Fruit fly (Drosophila melanogaster) whole organism, embryonic: ENCODE results near the gene CG5390.

ENCODE experiments used
- Bdp1 ChIP-seq: fragments of 200-800 bp; sonication (Bioruptor generic); optimal IDR thresholded peaks from 3 replicates; lab custom pipeline; 2016; ENCODE audit warnings: missing biosample characterization, missing genetic modification characterization
- CG1233 ChIP-seq: fragments of 200-800 bp; sonication (Bioruptor generic); optimal IDR thresholded peaks from 4 replicates; lab custom pipeline; 2018; ENCODE audit warnings: missing biosample characterization, mild to moderate bottlenecking, missing genetic modification characterization
- CG12769 ChIP-seq: fragments of 200-800 bp; sonication (Bioruptor generic); optimal IDR thresholded peaks from 2 replicates; lab custom pipeline; 2019; ENCODE audit warnings: missing biosample characterization, mild to moderate bottlenecking, missing genetic modification characterization, moderate library complexity
- CG15696 ChIP-seq: fragments of 200-800 bp; sonication (Bioruptor generic); optimal IDR thresholded peaks from 2 replicates; lab custom pipeline; 2019; ENCODE audit warnings: missing biosample characterization, mild to moderate bottlenecking, missing genetic modification characterization, moderate library complexity
- CG1603 ChIP-seq: fragments of 200-800 bp; sonication (Bioruptor generic); optimal IDR thresholded peaks from 2 replicates; lab custom pipeline; 2019; ENCODE audit warnings: missing biosample characterization, mild to moderate bottlenecking, missing genetic modification characterization, moderate library complexity
- CG17359 ChIP-seq: fragments of 200-800 bp; sonication (Bioruptor generic); optimal IDR thresholded peaks from 3 replicates; lab custom pipeline; 2018; ENCODE audit warnings: missing biosample characterization, mild to moderate bottlenecking, missing genetic modification characterization, moderate library complexity
- CG18764 ChIP-seq: fragments of 200-800 bp; sonication (Bioruptor generic); optimal IDR thresholded peaks from 3 replicates; lab custom pipeline; 2016; ENCODE audit warnings: missing biosample characterization, missing genetic modification characterization
- CG2678 ChIP-seq: fragments of 200-800 bp; sonication (Bioruptor generic); optimal IDR thresholded peaks from 3 replicates; lab custom pipeline; 2019; ENCODE audit warnings: missing biosample characterization, mild to moderate bottlenecking, missing genetic modification characterization, moderate library complexity
- CG2712 ChIP-seq: fragments of 200-800 bp; optimal IDR thresholded peaks from 3 replicates; lab custom pipeline; 2019; ENCODE audit warnings: missing biosample characterization, mild to moderate bottlenecking, missing genetic modification characterization, moderate library complexity
- CG2875 ChIP-seq: fragments of 200-800 bp; sonication (Bioruptor generic); optimal IDR thresholded peaks from 2 replicates; lab custom pipeline; 2017; ENCODE audit warnings: missing biosample characterization, mild to moderate bottlenecking, missing genetic modification characterization, missing genetic modification reagents
- CG32767 ChIP-seq: fragments of 200-800 bp; sonication (Bioruptor generic); IDR thresholded peaks from 2 replicates; pipeline ENCODE4 v1.3.6; 2022; ENCODE audit warnings: missing biosample characterization, missing genetic modification characterization
- CG3281 ChIP-seq: fragments of 200-800 bp; sonication (Bioruptor generic); optimal IDR thresholded peaks from 3 replicates; lab custom pipeline; 2017; ENCODE audit warnings: missing biosample characterization, mild to moderate bottlenecking, missing genetic modification characterization
- CG3847 ChIP-seq: fragments of 200-800 bp; sonication (Bioruptor generic); IDR thresholded peaks from 2 replicates; pipeline ENCODE4 v1.3.6; 2022; ENCODE audit warnings: missing biosample characterization, missing genetic modification characterization
- CG4282 ChIP-seq: fragments of 200-800 bp; sonication (Bioruptor generic); optimal IDR thresholded peaks from 2 replicates; lab custom pipeline; 2016; ENCODE audit warnings: missing biosample characterization, missing genetic modification characterization
- CG4617 ChIP-seq: fragments of 200-800 bp; sonication (Bioruptor generic); optimal IDR thresholded peaks from 3 replicates; lab custom pipeline; 2016; ENCODE audit warnings: missing biosample characterization, missing genetic modification characterization, borderline replicate concordance
- CG6254 ChIP-seq: fragments of 200-800 bp; sonication (Bioruptor generic); optimal IDR thresholded peaks from 3 replicates; lab custom pipeline; 2017; ENCODE audit warnings: mild to moderate bottlenecking, missing biosample characterization, missing genetic modification reagents, missing genetic modification characterization
- CG8359 ChIP-seq: fragments of 200-800 bp; sonication (Bioruptor generic); optimal IDR thresholded peaks from 2 replicates; lab custom pipeline; 2017; ENCODE audit warnings: missing biosample characterization, mild to moderate bottlenecking, missing genetic modification characterization, borderline replicate concordance
- CG9817 ChIP-seq: fragments of 200-800 bp; sonication (Bioruptor generic); optimal IDR thresholded peaks from 2 replicates; lab custom pipeline; 2018; ENCODE audit warnings: missing biosample characterization, mild to moderate bottlenecking, missing genetic modification characterization, moderate library complexity
- Dfd ChIP-seq, 2 experiments: fragments of >200 bp; optimal IDR thresholded peaks; 2 replicates each; lab custom pipeline; 2017; ENCODE audit warnings: missing biosample characterization in 2 of 2, missing genetic modification characterization in 2 of 2
- Doc3 ChIP-seq: fragments of 200-800 bp; sonication (Bioruptor generic); IDR thresholded peaks from 3 replicates; pipeline ENCODE4 v1.3.6; 2022; ENCODE audit warnings: missing biosample characterization, missing genetic modification characterization; ENCODE audit not compliant: partially characterized antibody
- Fer1 ChIP-seq: fragments of 200-800 bp; sonication (Bioruptor generic); optimal IDR thresholded peaks from 2 replicates; lab custom pipeline; 2017; ENCODE audit warnings: missing biosample characterization, mild to moderate bottlenecking, missing genetic modification characterization
- Gsc ChIP-seq: fragments of 200-800 bp; sonication (Bioruptor generic); IDR thresholded peaks from 2 replicates; pipeline ENCODE4 v1.3.6; 2022; ENCODE audit warnings: missing biosample characterization, missing genetic modification characterization
- Lhr ChIP-seq: fragments of 200-800 bp; sonication (Bioruptor generic); optimal IDR thresholded peaks from 3 replicates; lab custom pipeline; 2017; ENCODE audit warnings: mild to moderate bottlenecking, missing biosample characterization, missing genetic modification reagents, missing genetic modification characterization
- MTF-1 ChIP-seq: fragments of 200-800 bp; sonication (Bioruptor generic); optimal IDR thresholded peaks from 2 replicates; lab custom pipeline; 2018; ENCODE audit warnings: missing biosample characterization, mild to moderate bottlenecking, missing genetic modification characterization, borderline replicate concordance
- NFAT ChIP-seq: fragments of 200-800 bp; sonication (Bioruptor generic); IDR thresholded peaks from 2 replicates; pipeline ENCODE4 v1.3.6; 2022; ENCODE audit warnings: missing biosample characterization, missing genetic modification characterization
- Nf-YA ChIP-seq: fragments of 200-800 bp; sonication (Bioruptor generic); IDR thresholded peaks from 2 replicates; pipeline ENCODE4 v1.3.6; 2022; ENCODE audit warnings: missing biosample characterization, missing genetic modification characterization
- Rx ChIP-seq: fragments of 200-800 bp; sonication (Bioruptor generic); IDR thresholded peaks from 2 replicates; pipeline ENCODE4 v1.3.6; 2022; ENCODE audit warnings: missing biosample characterization, missing genetic modification characterization
- Sin3A ChIP-seq: fragments of >200 bp; optimal IDR thresholded peaks from 2 replicates; lab custom pipeline; 2018
- Taf1 ChIP-seq: fragments of 200-800 bp; sonication (Bioruptor generic); IDR thresholded peaks from 2 replicates; pipeline ENCODE4 v1.3.6; 2022; ENCODE audit warnings: missing biosample characterization, missing genetic modification characterization
- ap ChIP-seq: fragments of 200-800 bp; sonication (Bioruptor generic); IDR thresholded peaks from 2 replicates; pipeline ENCODE4 v1.3.6; 2022; ENCODE audit warnings: missing biosample characterization, missing genetic modification characterization
- az2 ChIP-seq: fragments of 200-800 bp; sonication (Bioruptor generic); optimal IDR thresholded peaks from 3 replicates; lab custom pipeline; 2016; ENCODE audit warnings: missing biosample characterization, missing genetic modification characterization
- bbx ChIP-seq: fragments of 200-800 bp; sonication (Bioruptor generic); IDR thresholded peaks from 2 replicates; pipeline ENCODE4 v1.3.6; 2022; ENCODE audit warnings: missing biosample characterization, missing genetic modification characterization; ENCODE audit not compliant: partially characterized antibody
- bcd ChIP-seq: fragments of 200-800 bp; sonication (Bioruptor generic); optimal IDR thresholded peaks from 2 replicates; lab custom pipeline; 2017; ENCODE audit warnings: missing biosample characterization, mild to moderate bottlenecking, missing genetic modification characterization
- br ChIP-seq: fragments of >200 bp; optimal IDR thresholded peaks from 2 replicates; lab custom pipeline; 2017
- btn ChIP-seq: fragments of 200-800 bp; sonication (Bioruptor generic); optimal IDR thresholded peaks from 2 replicates; lab custom pipeline; 2016; ENCODE audit warnings: missing biosample characterization, missing genetic modification characterization
- chm ChIP-seq: fragments of 200-800 bp; sonication (Bioruptor generic); IDR thresholded peaks from 2 replicates; pipeline ENCODE4 v1.3.6; 2022; ENCODE audit warnings: missing biosample characterization, missing genetic modification characterization
- corto ChIP-seq: fragments of 200-800 bp; sonication (Bioruptor generic); optimal IDR thresholded peaks from 2 replicates; lab custom pipeline; 2016; ENCODE audit warnings: missing biosample characterization, mild to moderate bottlenecking, missing genetic modification characterization, moderate library complexity
- dan ChIP-seq: fragments of 200-800 bp; sonication (Bioruptor generic); IDR thresholded peaks from 2 replicates; pipeline ENCODE4 v1.3.6; 2022; ENCODE audit warnings: missing biosample characterization, missing genetic modification characterization
- en ChIP-seq: fragments of 200-800 bp; sonication (Bioruptor generic); optimal IDR thresholded peaks from 2 replicates; lab custom pipeline; 2016; ENCODE audit warnings: missing biosample characterization, missing genetic modification characterization
- fd3F ChIP-seq: fragments of 200-800 bp; sonication (Bioruptor generic); optimal IDR thresholded peaks from 2 replicates; lab custom pipeline; 2018; ENCODE audit warnings: missing biosample characterization, mild to moderate bottlenecking, missing genetic modification characterization, moderate library complexity
- grn ChIP-seq: fragments of 200-800 bp; sonication (Bioruptor generic); optimal IDR thresholded peaks from 3 replicates; lab custom pipeline; 2017; ENCODE audit warnings: missing biosample characterization, missing genetic modification characterization
- hbn ChIP-seq: fragments of 200-800 bp; sonication (Bioruptor generic); IDR thresholded peaks from 2 replicates; pipeline ENCODE4 v1.3.6; 2022; ENCODE audit warnings: missing biosample characterization, missing genetic modification characterization; ENCODE audit not compliant: partially characterized antibody
- her ChIP-seq: fragments of 200-800 bp; sonication (Bioruptor generic); optimal IDR thresholded peaks from 2 replicates; lab custom pipeline; 2016; ENCODE audit warnings: missing biosample characterization, missing genetic modification characterization
- hkb ChIP-seq, 2 experiments: fragments of 200-800 bp in 1 of 2; fragments of >200 bp in 1 of 2; sonication (Bioruptor generic) in 1 of 2; IDR thresholded peaks in 1 of 2; optimal IDR thresholded peaks in 1 of 2; 2 replicates each; pipeline versions ENCODE4 v1.3.6 to Lab custom; 2017 to 2022; ENCODE audit warnings: missing biosample characterization in 1 of 2, missing genetic modification characterization in 1 of 2
- lov ChIP-seq, 2 experiments: fragments of 200-800 bp in 1 of 2; fragments of >200 bp in 1 of 2; sonication (Bioruptor generic) in 1 of 2; IDR thresholded peaks in 1 of 2; optimal IDR thresholded peaks in 1 of 2; 2 replicates in 1 of 2; 3 replicates in 1 of 2; pipeline versions ENCODE4 v1.3.6 to Lab custom; 2017 to 2022; ENCODE audit warnings: missing biosample characterization in 1 of 2, missing genetic modification characterization in 1 of 2
- nerfin-1 ChIP-seq: fragments of 200-800 bp; sonication (Bioruptor generic); optimal IDR thresholded peaks from 3 replicates; lab custom pipeline; 2019; ENCODE audit warnings: missing biosample characterization, mild to moderate bottlenecking, missing genetic modification characterization, moderate library complexity
- pfk ChIP-seq: fragments of 200-800 bp; sonication (Bioruptor generic); optimal IDR thresholded peaks from 2 replicates; lab custom pipeline; 2018; ENCODE audit warnings: missing biosample characterization, mild to moderate bottlenecking, missing genetic modification characterization, moderate library complexity
- row ChIP-seq: fragments of 200-800 bp; sonication (Bioruptor generic); IDR thresholded peaks from 3 replicates; pipeline ENCODE4 v1.3.6; 2022; ENCODE audit warnings: missing biosample characterization, missing genetic modification characterization
- slou ChIP-seq: fragments of 200-800 bp; sonication (Bioruptor generic); optimal IDR thresholded peaks from 3 replicates; lab custom pipeline; 2016; ENCODE audit warnings: missing biosample characterization, missing genetic modification characterization
- tgo ChIP-seq: fragments of 200-800 bp; sonication (Bioruptor generic); IDR thresholded peaks from 3 replicates; pipeline ENCODE4 v1.3.6; 2022; ENCODE audit warnings: missing biosample characterization, missing genetic modification characterization
- tup ChIP-seq: fragments of 200-800 bp; sonication (Bioruptor generic); optimal IDR thresholded peaks from 2 replicates; lab custom pipeline; 2016; ENCODE audit warnings: missing biosample characterization, mild to moderate bottlenecking, missing genetic modification characterization, moderate library complexity

The CG5390 gene

dm6 chr2L:10263343-10263744, 43.0 kb downstream of the CG5390 start, which contains the start of gene Rsf1 (continued):
- TF ChIP-seq dan (GFP tag; lab: Robert Waterston, UW): no peak
- no peak for TF ChIP-seq Bdp1 (GFP tag; lab: Kevin White, UChicago)
- no peak for TF ChIP-seq tgo (GFP tag; lab: Robert Waterston, UW)
- no peak for TF ChIP-seq en
- no peak for TF ChIP-seq Doc3 (GFP tag; lab: Robert Waterston, UW)
- TF ChIP-seq Taf1: no peak
- TF ChIP-seq Sin3A (lab: Kevin White, UChicago): no peak
- peak; percentile 86 for TF ChIP-seq CG32767 (GFP tag; lab: Robert Waterston, UW)
- peak; percentile 92 for TF ChIP-seq pfk (GFP tag; lab: Kevin White, UChicago)
- no peak for TF ChIP-seq tup (GFP tag; lab: Kevin White, UChicago)
- TF ChIP-seq Gsc: no peak
- no peak for TF ChIP-seq slou
- no peak for TF ChIP-seq CG9817 (tag; lab: Kevin White, UChicago)
- TF ChIP-seq grn (GFP tag; lab: Kevin White, UChicago): no peak
- TF ChIP-seq fd3F (GFP tag; lab: Kevin White, UChicago): no peak
- TF ChIP-seq CG12769 (tag; lab: Kevin White, UChicago): no peak
- no peak for TF ChIP-seq CG4282 (GFP tag; lab: Kevin White, UChicago)
- no peak for TF ChIP-seq Nf-YA (GFP tag; lab: Robert Waterston, UW)
- no peak for TF ChIP-seq Fer1 (GFP tag; lab: Kevin White, UChicago)
- TF ChIP-seq corto: no peak
- TF ChIP-seq CG2712 (tag; lab: Kevin White, UChicago): peak; percentile 20
- peak; percentile 100 for TF ChIP-seq CG1603 (tag; lab: Kevin White, UChicago)
- TF ChIP-seq CG18764 (GFP tag; lab: Kevin White, UChicago): no peak
- no peak for TF ChIP-seq br (lab: Kevin White, UChicago)
- TF ChIP-seq CG4617 (GFP tag; lab: Kevin White, UChicago): peak; percentile 62
- no peak for TF ChIP-seq lov (optimal IDR thresholded peaks at IDR 0.05; lab: Kevin White, UChicago)
- TF ChIP-seq lov (GFP tag; IDR thresholded peaks at IDR 0.05; lab: Robert Waterston, UW): no peak
- TF ChIP-seq az2: no peak
- no peak for TF ChIP-seq nerfin-1 (tag; lab: Kevin White, UChicago)
- no peak for TF ChIP-seq Rx (GFP tag; lab: Robert Waterston, UW)
- no peak for TF ChIP-seq hkb (optimal IDR thresholded peaks at IDR 0.05; lab: Kevin White, UChicago)
- no peak for TF ChIP-seq hkb (GFP tag; IDR thresholded peaks at IDR 0.05; lab: Robert Waterston, UW)
- TF ChIP-seq Lhr (GFP tag; lab: Kevin White, UChicago): no peak
- no peak for TF ChIP-seq bbx (GFP tag; lab: Robert Waterston, UW)
- no peak for TF ChIP-seq chm (GFP tag; lab: Robert Waterston, UW)
- TF ChIP-seq CG1233 (GFP tag; lab: Kevin White, UChicago): no peak
- TF ChIP-seq CG15696 (tag; lab: Kevin White, UChicago): no peak
- peak; percentile 75 for TF ChIP-seq CG3281 (GFP tag; lab: Kevin White, UChicago)
- TF ChIP-seq Dfd (GFP tag; optimal IDR thresholded peaks at IDR 0.05; lab: Kevin White, UChicago): no peak
- TF ChIP-seq NFAT: no peak
- no peak for TF ChIP-seq her (GFP tag; lab: Kevin White, UChicago)
- TF ChIP-seq ap (GFP tag; lab: Robert Waterston, UW): no peak
- no peak for TF ChIP-seq bcd (GFP tag; lab: Kevin White, UChicago)
- no peak for TF ChIP-seq CG8359 (GFP tag; lab: Kevin White, UChicago)
- TF ChIP-seq MTF-1: no peak
- no peak for TF ChIP-seq CG2875 (GFP tag; lab: Kevin White, UChicago)
- TF ChIP-seq btn: no peak
- no peak for TF ChIP-seq CG17359
- TF ChIP-seq CG6254 (GFP tag; lab: Kevin White, UChicago): no peak
- TF ChIP-seq hbn: no peak
- no peak for TF ChIP-seq CG3847 (GFP tag; lab: Robert Waterston, UW)
- peak; percentile 62; the same call in 2 of the 3 replicates for TF ChIP-seq row
- TF ChIP-seq CG2678 (tag; lab: Kevin White, UChicago): no peak
